Worm (Caenorhabditis elegans) whole organism, L4 larva: ENCODE measurements around the gene ptr-6.

Experiments
- dve-1 ChIP-seq: sonication (generic microtip); optimal IDR thresholded peaks from 2 replicates; lab custom pipeline; 2017; ENCODE audit warnings: antibody characterized with exemption, mild to moderate bottlenecking, missing genetic modification characterization, missing compliant biosample characterization; ENCODE audit not compliant: insufficient read depth
- gei-8 ChIP-seq: fragments of 200-800 bp; sonication (Bioruptor generic); optimal IDR thresholded peaks from 2 replicates; lab custom pipeline; 2018; ENCODE audit warnings: mild to moderate bottlenecking, missing genetic modification characterization, missing compliant biosample characterization
- lin-39 ChIP-seq: fragments of 150-350 bp; optimal IDR thresholded peaks from 2 replicates; lab custom pipeline; 2014; ENCODE audit warnings: missing biosample characterization, missing genetic modification reagents, missing genetic modification characterization
- mep-1 ChIP-seq: fragments of 150-350 bp; sonication (generic microtip); optimal IDR thresholded peaks from 3 replicates; lab custom pipeline; 2014; ENCODE audit warnings: missing biosample characterization, missing genetic modification characterization
- nhr-77 ChIP-seq: fragments of 150-350 bp; optimal IDR thresholded peaks from 2 replicates; lab custom pipeline; 2014; ENCODE audit warnings: missing biosample characterization, missing genetic modification characterization
- pqm-1 ChIP-seq: sonication (generic microtip); optimal IDR thresholded peaks from 2 replicates; lab custom pipeline; 2017; ENCODE audit warnings: missing biosample characterization, missing genetic modification characterization
- snpc-4 ChIP-seq: fragments of 150-350 bp; optimal IDR thresholded peaks from 2 replicates; lab custom pipeline; 2014; ENCODE audit warnings: missing biosample characterization, missing genetic modification characterization
- unc-62 ChIP-seq, 3 experiments: fragments of 150-350 bp in 1 of 3; sonication (generic microtip); optimal IDR thresholded peaks in 2 of 3; peaks in 1 of 3; 1 replicate in 1 of 3; 2 replicates in 2 of 3; lab custom pipeline; 2014 to 2017; ENCODE audit warnings: missing biosample characterization in 3 of 3, missing genetic modification characterization in 3 of 3, missing genetic modification reagents in 3 of 3, missing genotype in 1 of 3

- no peak for TF ChIP-seq nhr-77 (tag; lab: Kevin White, UChicago)
- no peak for TF ChIP-seq dve-1 (tag; lab: Kevin White, UChicago)
- no peak for TF ChIP-seq lin-39 (tag; lab: Kevin White, UChicago)
- TF ChIP-seq snpc-4 (tag; lab: Kevin White, UChicago) = no peak
- TF ChIP-seq pqm-1 = no peak
- TF ChIP-seq gei-8 (GFP tag; lab: Kevin White, UChicago) = no peak
- no peak for TF ChIP-seq mep-1 (tag; lab: Kevin White, UChicago)
- TF ChIP-seq unc-62 (GFP tag; optimal IDR thresholded peaks at IDR 0.05 in 1 of 2; lab: Kevin White, UChicago) = peak in 1 of 2 experiments; percentile 86
- TF ChIP-seq unc-62 (tag; optimal IDR thresholded peaks at IDR 0.05; lab: Kevin White, UChicago) = no peak
Measured at ce11 chrII:5209122-5209521, 37.5 kb downstream of the ptr-6 start.
